Fruit fly (Drosophila melanogaster): ENCODE data around the gene Fum2.
A peak's percentile ranks its signal among the peaks of the same experiment; 100 is the strongest.

The Fum2 gene

DNA sequence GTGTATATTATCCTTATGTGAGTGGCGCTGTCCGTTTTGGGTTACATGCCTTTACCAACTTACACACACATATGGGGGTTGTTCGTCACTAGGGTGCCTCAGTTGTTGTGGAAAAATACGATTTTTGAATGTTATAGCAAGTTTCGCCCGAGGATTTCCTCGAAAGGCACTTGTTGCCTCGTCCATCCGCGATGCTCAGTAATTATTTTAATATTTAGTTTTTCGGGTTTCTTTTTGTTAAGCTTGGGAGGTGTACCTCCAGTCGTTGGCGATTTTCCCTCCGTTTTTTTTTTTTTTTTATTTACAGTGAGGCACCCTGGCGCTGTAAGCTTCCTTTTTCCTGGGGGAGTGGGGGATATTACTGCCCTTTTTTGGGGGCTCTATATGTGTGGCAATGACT is 14.9 kb downstream of the Fum2 start (continued):
- peak; percentile 62 for TF ChIP-seq CG17359 (tag; optimal IDR thresholded peaks at IDR 0.05)
- TF ChIP-seq CoRest (tag; optimal IDR thresholded peaks at IDR 0.05), result peak; percentile 68
- peak; percentile 32 for TF ChIP-seq CHES-1-like (GFP tag; optimal IDR thresholded peaks at IDR 0.05)
- TF ChIP-seq ewg (GFP tag; optimal IDR thresholded peaks at IDR 0.05), result peak; percentile 50
- peak; percentile 27; the same call in 1 of the 2 replicates for TF ChIP-seq dati (GFP tag; IDR thresholded peaks at IDR 0.05)
- peak; percentile 22 for TF ChIP-seq fu2 (GFP tag; optimal IDR thresholded peaks at IDR 0.05)
- no peak for TF ChIP-seq CG8944 (GFP tag; optimal IDR thresholded peaks at IDR 0.05)
- TF ChIP-seq Hand (GFP tag; optimal IDR thresholded peaks at IDR 0.05), result peak; percentile 90
- no peak for TF ChIP-seq luna (GFP tag; optimal IDR thresholded peaks at IDR 0.05)
- 0 out of 2 replicates have a peak, but pooled peaks have one; percentile 26 for TF ChIP-seq H2.0 (GFP tag; IDR thresholded peaks at IDR 0.05)
- TF ChIP-seq CG33213 (GFP tag; optimal IDR thresholded peaks at IDR 0.05), result no peak
- peak; percentile 85 for TF ChIP-seq CG10543 (GFP tag; optimal IDR thresholded peaks at IDR 0.05)
- peak; percentile 92 for TF ChIP-seq Fer1 (GFP tag; optimal IDR thresholded peaks at IDR 0.05)
- TF ChIP-seq ttk (GFP tag; IDR thresholded peaks at IDR 0.05), result peak; percentile 47; the same call in 1 of the 2 replicates
- TF ChIP-seq CG31441 (GFP tag; IDR thresholded peaks at IDR 0.05), result peak; percentile 75
- TF ChIP-seq p53 (GFP tag; optimal IDR thresholded peaks at IDR 0.05), result no peak
- peak; percentile 61 for TF ChIP-seq NC2β (GFP tag; optimal IDR thresholded peaks at IDR 0.05)
- peak; percentile 33 for TF ChIP-seq CG1792 (GFP tag; optimal IDR thresholded peaks at IDR 0.05)
- TF ChIP-seq Camta (GFP tag; optimal IDR thresholded peaks at IDR 0.05), result peak; percentile 40
- peak; percentile 79 for TF ChIP-seq PHDP (tag; optimal IDR thresholded peaks at IDR 0.05)
- TF ChIP-seq CG6854 (GFP tag; optimal IDR thresholded peaks at IDR 0.05), result peak; percentile 74
- peak; percentile 24 for TF ChIP-seq Hr3 (GFP tag; optimal IDR thresholded peaks at IDR 0.05)
- peak; percentile 38; the same call in 1 of the 2 replicates for TF ChIP-seq CG6272 (GFP tag; IDR thresholded peaks at IDR 0.05)
- peak; percentile 14 for TF ChIP-seq CG10462 (GFP tag; optimal IDR thresholded peaks at IDR 0.05)
- TF ChIP-seq sim (GFP tag; IDR thresholded peaks at IDR 0.05), result no peak
- TF ChIP-seq aop (GFP tag; IDR thresholded peaks at IDR 0.05), result no peak
- no peak for TF ChIP-seq CG6175 (GFP tag; IDR thresholded peaks at IDR 0.05)
- TF ChIP-seq bowl (GFP tag; IDR thresholded peaks at IDR 0.05), result no peak; the same call in 1 of the 2 replicates
- TF ChIP-seq Eip74EF (GFP tag; optimal IDR thresholded peaks at IDR 0.05), result peak in 1 of 2 experiments; percentile 58
- no peak for TF ChIP-seq cas (GFP tag; IDR thresholded peaks at IDR 0.05)
- peak; percentile 59 for TF ChIP-seq HmgZ (tag; optimal IDR thresholded peaks at IDR 0.05)
- no peak for TF ChIP-seq Lim3 (GFP tag; IDR thresholded peaks at IDR 0.05)
- no peak for TF ChIP-seq CG12236 (GFP tag; optimal IDR thresholded peaks at IDR 0.05)
- TF ChIP-seq CG9215 (GFP tag; IDR thresholded peaks at IDR 0.05), result peak; percentile 53
- peak; percentile 9 for TF ChIP-seq Atf3 (GFP tag; optimal IDR thresholded peaks at IDR 0.05)
- 0 out of 2 replicates have a peak, but pooled peaks have one; percentile 16 for TF ChIP-seq CG8765 (GFP tag; IDR thresholded peaks at IDR 0.05)
- TF ChIP-seq Scr (GFP tag; IDR thresholded peaks at IDR 0.05; ENCODE audit: partially characterized antibody), result no peak
- peak; percentile 39; the same call in 1 of the 2 replicates for TF ChIP-seq CG7372 (GFP tag; IDR thresholded peaks at IDR 0.05)
- peak; percentile 65; the same call in 1 of the 2 replicates for TF ChIP-seq ara (GFP tag; IDR thresholded peaks at IDR 0.05)
- peak; percentile 88 for TF ChIP-seq CG17568 (GFP tag; optimal IDR thresholded peaks at IDR 0.05)
- TF ChIP-seq Ets65A (GFP tag), result peak; percentile 89
- TF ChIP-seq Lhr (GFP tag; optimal IDR thresholded peaks at IDR 0.05), result no peak
- TF ChIP-seq HLHmδ (GFP tag; optimal IDR thresholded peaks at IDR 0.05), result no peak
- peak; percentile 85 for TF ChIP-seq row (GFP tag; IDR thresholded peaks at IDR 0.05)
- peak; percentile 34 for TF ChIP-seq Six4 (GFP tag; optimal IDR thresholded peaks at IDR 0.05)
- no peak for TF ChIP-seq CG31365 (tag; optimal IDR thresholded peaks at IDR 0.05)
- no peak for TF ChIP-seq usp (GFP tag; optimal IDR thresholded peaks at IDR 0.05)
- TF ChIP-seq nau (GFP tag; optimal IDR thresholded peaks at IDR 0.05), result peak; percentile 35
- TF ChIP-seq CG4820 (GFP tag; optimal IDR thresholded peaks at IDR 0.05), result peak; percentile 13
- TF ChIP-seq ind (GFP tag; optimal IDR thresholded peaks at IDR 0.05), result peak; percentile 52
- TF ChIP-seq CG8388 (GFP tag; optimal IDR thresholded peaks at IDR 0.05), result peak; percentile 57
